Worm (Caenorhabditis elegans): ENCODE results near the gene nspd-3.
"Not testable (repeated sequence)": the region's sequence is repeated elsewhere in the genome, so short reads cannot be mapped to it uniquely, and the experiment has no call there.

nspd-3 gene

ce11 chrIV:5166030-5166429 is 3.2 kb upstream of the nspd-3 start, which contains the start of gene ptp-5.1:
TSS of gene ptp-5.1 (plus strand) at chrIV:5166330.
- no peak for TF ChIP-seq him-1 (tag; optimal IDR thresholded peaks at IDR 0.05)
- no peak for TF ChIP-seq dao-5 (tag; optimal IDR thresholded peaks at IDR 0.05)

- TF ChIP-seq dao-5, W03F9.2, him-1 (tag; optimal IDR thresholded peaks at IDR 0.05): not testable (repeated sequence)
Observed at ce11 chrIV:5165626-5166025, 2.8 kb upstream of the nspd-3 start, which contains the start of gene nspd-6. TSS of gene nspd-6 (minus strand) at chrIV:5165726.

ce11 chrIV:5160171-5160570 is 2.7 kb downstream of the nspd-3 start, which contains the start of the genes C24D10.6 and C24D10.4:
TSS of gene C24D10.6 (minus strand) at chrIV:5160248.
TSS of gene C24D10.4 (plus strand) at chrIV:5160522.
- TF ChIP-seq him-1 (tag; optimal IDR thresholded peaks at IDR 0.05) (no peak), W03F9.2 (tag; optimal IDR thresholded peaks at IDR 0.05) (peak; percentile 19)

- TF ChIP-seq W03F9.2 (tag; optimal IDR thresholded peaks at IDR 0.05) = no peak
- TF ChIP-seq dao-5 (tag; optimal IDR thresholded peaks at IDR 0.05) = no peak
- no peak for TF ChIP-seq him-1 (tag; optimal IDR thresholded peaks at IDR 0.05)
Observed at ce11 chrIV:5157226-5157625, 5.6 kb downstream of the nspd-3 start, which contains the start of gene C24D10.49. TSS of gene C24D10.49 (minus strand) at chrIV:5157326.

- no peak for TF ChIP-seq him-1 (tag; optimal IDR thresholded peaks at IDR 0.05)
- no peak for TF ChIP-seq W03F9.2 (tag; optimal IDR thresholded peaks at IDR 0.05)
- no peak for TF ChIP-seq dao-5 (tag; optimal IDR thresholded peaks at IDR 0.05)
Observed at ce11 chrIV:5152391-5152790, 10.4 kb downstream of the nspd-3 start, which contains the start of gene soc-2. TSS of gene soc-2 (minus strand) at chrIV:5152491.

- no peak for TF ChIP-seq dao-5 (tag; optimal IDR thresholded peaks at IDR 0.05)
- TF ChIP-seq W03F9.2 (tag; optimal IDR thresholded peaks at IDR 0.05) = no peak
- TF ChIP-seq him-1 (tag; optimal IDR thresholded peaks at IDR 0.05) = no peak
Observed at ce11 chrIV:5149793-5150192, 13.0 kb downstream of the nspd-3 start, which contains the start of gene C24D10.5. TSS of gene C24D10.5 (plus strand) at chrIV:5150093.

- TF ChIP-seq him-1 (tag; optimal IDR thresholded peaks at IDR 0.05) (no peak), W03F9.2 (tag; optimal IDR thresholded peaks at IDR 0.05) (no peak), dao-5 (tag; optimal IDR thresholded peaks at IDR 0.05) (no peak)
Observed at ce11 chrIV:5139972-5140371, 22.9 kb downstream of the nspd-3 start.

ce11 chrIV:5139189-5139588 is 23.7 kb downstream of the nspd-3 start:
- TF ChIP-seq W03F9.2 (tag; optimal IDR thresholded peaks at IDR 0.05) (no peak), him-1 (tag; optimal IDR thresholded peaks at IDR 0.05) (no peak), dao-5 (tag; optimal IDR thresholded peaks at IDR 0.05) (no peak)

- no peak for TF ChIP-seq dao-5 (tag; optimal IDR thresholded peaks at IDR 0.05)
- TF ChIP-seq him-1 (tag; optimal IDR thresholded peaks at IDR 0.05) = peak; percentile 11
Observed at ce11 chrIV:5137809-5138208, 25.0 kb downstream of the nspd-3 start.

- TF ChIP-seq W03F9.2 (tag; optimal IDR thresholded peaks at IDR 0.05) (no peak), dao-5 (tag; optimal IDR thresholded peaks at IDR 0.05) (no peak), him-1 (tag; optimal IDR thresholded peaks at IDR 0.05) (no peak)
Observed at ce11 chrIV:5136523-5136922, 26.3 kb downstream of the nspd-3 start.

- TF ChIP-seq W03F9.2 (tag; optimal IDR thresholded peaks at IDR 0.05) (no peak), him-1 (tag; optimal IDR thresholded peaks at IDR 0.05) (no peak), dao-5 (tag; optimal IDR thresholded peaks at IDR 0.05) (no peak)
Observed at ce11 chrIV:5134798-5135197, 28.0 kb downstream of the nspd-3 start.

- TF ChIP-seq W03F9.2 (tag; optimal IDR thresholded peaks at IDR 0.05) (no peak), dao-5 (tag; optimal IDR thresholded peaks at IDR 0.05) (no peak), him-1 (tag; optimal IDR thresholded peaks at IDR 0.05) (no peak)
Observed at ce11 chrIV:5133791-5134370, 29.0 kb downstream of the nspd-3 start.

ce11 chrIV:5131781-5132180 is 31.1 kb downstream of the nspd-3 start:
- no peak for TF ChIP-seq dao-5 (tag; optimal IDR thresholded peaks at IDR 0.05)
- TF ChIP-seq W03F9.2 (tag; optimal IDR thresholded peaks at IDR 0.05) = no peak
- TF ChIP-seq him-1 (tag; optimal IDR thresholded peaks at IDR 0.05) = no peak

- TF ChIP-seq dao-5 (tag; optimal IDR thresholded peaks at IDR 0.05) = no peak
- no peak for TF ChIP-seq him-1 (tag; optimal IDR thresholded peaks at IDR 0.05)
- no peak for TF ChIP-seq W03F9.2 (tag; optimal IDR thresholded peaks at IDR 0.05)
Observed at ce11 chrIV:5121995-5122394, 40.8 kb downstream of the nspd-3 start, which contains the start of gene tkr-3. TSS of gene tkr-3 (minus strand) at chrIV:5122095.

Measured in whole organism, L4/young adult.